Worm (Caenorhabditis elegans): Measurements from ENCODE around the gene M106.8.

M106.8 gene

ce11 chrII:10843527-10843926, at the start of gene M106.8:
M106.8 (minus strand) TSS chrII:10843627.
- TF ChIP-seq nhr-77 (tag; optimal IDR thresholded peaks at IDR 0.05) (no peak), fkh-10 (GFP tag; optimal IDR thresholded peaks at IDR 0.05) (no peak), nhr-43 (tag; optimal IDR thresholded peaks at IDR 0.05; ENCODE audit: poor library complexity, severe bottlenecking) (no peak), tbx-2 (tag; optimal IDR thresholded peaks at IDR 0.05) (no peak), nfya-1 (tag; optimal IDR thresholded peaks at IDR 0.05; ENCODE audit: insufficient read depth) (no peak), ztf-4 (tag; optimal IDR thresholded peaks at IDR 0.05) (no peak), ama-1 (optimal IDR thresholded peaks at IDR 0.05) (no peak)

ce11 chrII:10888979-10889378, 45.6 kb upstream of the M106.8 start, which contains the start of gene ptr-8:
ptr-8 (plus strand) TSS chrII:10889279.
- TF ChIP-seq jun-1 (tag; optimal IDR thresholded peaks at IDR 0.05): no peak
- no peak for TF ChIP-seq eor-1 (tag; optimal IDR thresholded peaks at IDR 0.05)
- TF ChIP-seq nhr-76 (tag; optimal IDR thresholded peaks at IDR 0.05): no peak
- TF ChIP-seq unc-39 (tag; optimal IDR thresholded peaks at IDR 0.05): no peak
- TF ChIP-seq elt-2 (tag; optimal IDR thresholded peaks at IDR 0.05): no peak
- TF ChIP-seq mml-1 (tag; optimal IDR thresholded peaks at IDR 0.05): no peak
- no peak for TF ChIP-seq nhr-237 (tag; optimal IDR thresholded peaks at IDR 0.05)
- no peak for TF ChIP-seq lin-39 (tag; optimal IDR thresholded peaks at IDR 0.05)
- no peak for TF ChIP-seq nhr-23 (tag; optimal IDR thresholded peaks at IDR 0.05)
- TF ChIP-seq skn-1 (tag; optimal IDR thresholded peaks at IDR 0.05): no peak

- no peak for TF ChIP-seq pha-4 (tag; optimal IDR thresholded peaks at IDR 0.05)
- TF ChIP-seq elt-2 (tag; optimal IDR thresholded peaks at IDR 0.05): no peak
- TF ChIP-seq egl-5 (tag; optimal IDR thresholded peaks at IDR 0.05): peak; percentile 16
- no peak for TF ChIP-seq elt-1 (tag; optimal IDR thresholded peaks at IDR 0.05)
- TF ChIP-seq ztf-11 (tag; optimal IDR thresholded peaks at IDR 0.05): no peak
- TF ChIP-seq nhr-23 (tag; optimal IDR thresholded peaks at IDR 0.05): peak; percentile 75
- no peak for TF ChIP-seq lin-39 (tag; optimal IDR thresholded peaks at IDR 0.05)
- TF ChIP-seq nhr-25 (tag; optimal IDR thresholded peaks at IDR 0.05): peak; percentile 69
- no peak for TF ChIP-seq elt-3 (tag; optimal IDR thresholded peaks at IDR 0.05)
Measured at ce11 chrII:10887097-10887496, 43.7 kb upstream of the M106.8 start.

ce11 chrII:10885868-10886514, 42.6 kb upstream of the M106.8 start, which contains the start of gene F44F4.3:
F44F4.3 (minus strand) TSS chrII:10885918.
- TF ChIP-seq daf-12 (tag; optimal IDR thresholded peaks at IDR 0.05): no peak
- no peak for TF ChIP-seq aly-2 (tag; optimal IDR thresholded peaks at IDR 0.05)
- TF ChIP-seq nhr-237 (tag; optimal IDR thresholded peaks at IDR 0.05): no peak
- peak; percentile 68 for TF ChIP-seq nhr-23 (tag; optimal IDR thresholded peaks at IDR 0.05)

ce11 chrII:10885250-10885649, 41.8 kb upstream of the M106.8 start:
- no peak for TF ChIP-seq R02D3.7 (tag; optimal IDR thresholded peaks at IDR 0.05)

- TF ChIP-seq nfya-1 (tag; optimal IDR thresholded peaks at IDR 0.05; ENCODE audit: insufficient read depth) (no peak), unc-62 (GFP tag; optimal IDR thresholded peaks at IDR 0.05) (no peak), egl-5 (tag; optimal IDR thresholded peaks at IDR 0.05) (no peak), sea-2 (GFP tag; optimal IDR thresholded peaks at IDR 0.05) (no peak), aly-2 (tag; optimal IDR thresholded peaks at IDR 0.05) (no peak), ZK546.5 (tag; optimal IDR thresholded peaks at IDR 0.05) (no peak), ztf-11 (tag; optimal IDR thresholded peaks at IDR 0.05) (no peak), pqm-1 (tag; optimal IDR thresholded peaks at IDR 0.05) (no peak), daf-12 (tag; optimal IDR thresholded peaks at IDR 0.05) (no peak), nhr-77 (tag; optimal IDR thresholded peaks at IDR 0.05) (no peak), snpc-4 (tag; optimal IDR thresholded peaks at IDR 0.05) (no peak), lin-15B (tag; optimal IDR thresholded peaks at IDR 0.05) (no peak), egl-27 (tag; optimal IDR thresholded peaks at IDR 0.05) (no peak), eor-1 (tag; optimal IDR thresholded peaks at IDR 0.05) (no peak), elt-1 (tag; optimal IDR thresholded peaks at IDR 0.05) (no peak), mdl-1 (tag; optimal IDR thresholded peaks at IDR 0.05) (no peak), ceh-9 (tag; optimal IDR thresholded peaks at IDR 0.05) (no peak), pha-4 (tag; optimal IDR thresholded peaks at IDR 0.05) (no peak), nhr-12 (tag; optimal IDR thresholded peaks at IDR 0.05) (no peak)
Measured at ce11 chrII:10884396-10884795, 41.0 kb upstream of the M106.8 start, which contains the start of gene egg-3. egg-3 (minus strand) TSS chrII:10884441.

Measured in whole organism, L3 larva.